Worm (Caenorhabditis elegans) whole organism, L4/young adult: ENCODE measurements around the gene str-171.

ENCODE experiments used
- W03F9.2 ChIP-seq: fragments of 150-350 bp; optimal IDR thresholded peaks from 2 replicates; lab custom pipeline; 2014; ENCODE audit warnings: missing biosample characterization, missing genetic modification characterization
- dao-5 ChIP-seq: sonication (generic microtip); optimal IDR thresholded peaks from 2 replicates; lab custom pipeline; 2016; ENCODE audit warnings: missing genotype, missing genetic modification characterization, moderate library complexity, missing compliant biosample characterization
- him-1 ChIP-seq: sonication (generic microtip); optimal IDR thresholded peaks from 2 replicates; lab custom pipeline; 2016; ENCODE audit warnings: missing genotype, missing genetic modification reagents, missing genetic modification characterization, missing compliant biosample characterization

Gene str-171

ce11 chrV:15132423-15132822, at the start of gene str-171:
Gene str-171, minus strand, starts transcription at chrV:15132523.
- TF ChIP-seq W03F9.2 (no peak), him-1 (tag; lab: Kevin White, UChicago) (no peak), dao-5 (tag; lab: Kevin White, UChicago) (no peak)

- TF ChIP-seq W03F9.2 (no peak), dao-5 (tag; lab: Kevin White, UChicago) (no peak), him-1 (tag; lab: Kevin White, UChicago) (no peak)
Observed at ce11 chrV:15181899-15182298, 49.6 kb upstream of the str-171 start.

- TF ChIP-seq W03F9.2 = no peak
- TF ChIP-seq him-1 (tag; lab: Kevin White, UChicago) = no peak
- TF ChIP-seq dao-5 (tag; lab: Kevin White, UChicago) = no peak
Observed at ce11 chrV:15179757-15180156, 47.4 kb upstream of the str-171 start, which contains the start of gene T09F5.10. Gene T09F5.10, plus strand, starts transcription at chrV:15180057.

- no peak for TF ChIP-seq dao-5 (tag; lab: Kevin White, UChicago)
- TF ChIP-seq him-1 (tag; lab: Kevin White, UChicago) = no peak
- no peak for TF ChIP-seq W03F9.2
Observed at ce11 chrV:15175459-15175858, 43.1 kb upstream of the str-171 start, which contains the start of gene clec-47. Gene clec-47, plus strand, starts transcription at chrV:15175759.

DNA sequence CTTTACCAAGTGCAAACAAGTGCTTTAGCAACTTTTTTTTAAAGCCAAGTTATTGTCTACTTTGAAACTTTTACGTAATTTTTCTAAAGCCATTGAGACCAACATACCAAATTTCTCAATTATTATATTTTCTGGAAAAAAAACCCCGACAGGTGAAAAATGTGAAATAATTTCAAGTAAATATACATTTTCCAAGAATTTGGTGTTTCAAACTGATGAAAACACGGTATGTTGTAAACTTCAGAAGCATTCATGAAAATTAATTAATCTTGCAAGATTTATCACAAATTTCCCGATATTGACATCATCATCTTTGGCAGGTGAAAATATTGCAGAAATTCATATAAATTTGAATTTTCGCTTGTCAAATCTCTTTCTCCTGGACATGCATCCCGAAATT, 30.4 kb upstream of the str-171 start, which contains the start of gene srz-11:
Gene srz-11, plus strand, starts transcription at position 386 of the 400 bp plus-strand sequence.
- no peak for TF ChIP-seq dao-5 (tag; lab: Kevin White, UChicago)
- TF ChIP-seq W03F9.2 = no peak
- TF ChIP-seq him-1 (tag; lab: Kevin White, UChicago) = no peak

- no peak for TF ChIP-seq dao-5 (tag; lab: Kevin White, UChicago)
- TF ChIP-seq him-1 (tag; lab: Kevin White, UChicago) = no peak
- TF ChIP-seq W03F9.2 = no peak
Observed at ce11 chrV:15158691-15159090, 26.4 kb upstream of the str-171 start, which contains the start of gene str-45. Gene str-45, plus strand, starts transcription at chrV:15158991.

- TF ChIP-seq him-1 (tag; lab: Kevin White, UChicago) = no peak
- TF ChIP-seq dao-5 (tag; lab: Kevin White, UChicago) = no peak
- TF ChIP-seq W03F9.2 = no peak
Observed at ce11 chrV:15156504-15156903, 24.2 kb upstream of the str-171 start.

- TF ChIP-seq him-1 (tag; lab: Kevin White, UChicago) (no peak), W03F9.2 (no peak), dao-5 (tag; lab: Kevin White, UChicago) (no peak)
Observed at ce11 chrV:15153277-15153676, 21.0 kb upstream of the str-171 start, which contains the start of gene srh-55. Gene srh-55, plus strand, starts transcription at chrV:15153577.

DNA sequence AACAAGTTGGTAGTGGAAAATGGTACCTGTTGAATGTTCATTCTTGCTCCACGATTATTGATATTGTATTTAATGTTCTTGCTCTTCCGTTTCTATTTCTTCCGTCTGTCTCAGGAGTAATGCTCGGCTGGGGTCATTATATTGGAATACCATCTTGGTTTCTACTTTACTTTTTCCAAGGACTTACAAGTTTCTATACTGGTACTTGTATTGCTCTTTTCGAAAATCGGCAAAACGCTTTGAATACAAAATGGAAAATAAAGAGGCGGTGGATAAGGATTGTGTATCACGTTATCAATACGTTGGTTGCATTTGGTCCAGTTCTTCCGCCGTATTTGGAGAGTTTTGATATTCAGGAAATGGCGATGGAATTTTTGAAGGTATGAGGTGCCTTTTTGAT, 19.7 kb upstream of the str-171 start:
- TF ChIP-seq him-1 (tag; lab: Kevin White, UChicago) (no peak), dao-5 (tag; lab: Kevin White, UChicago) (no peak), W03F9.2 (no peak)

DNA sequence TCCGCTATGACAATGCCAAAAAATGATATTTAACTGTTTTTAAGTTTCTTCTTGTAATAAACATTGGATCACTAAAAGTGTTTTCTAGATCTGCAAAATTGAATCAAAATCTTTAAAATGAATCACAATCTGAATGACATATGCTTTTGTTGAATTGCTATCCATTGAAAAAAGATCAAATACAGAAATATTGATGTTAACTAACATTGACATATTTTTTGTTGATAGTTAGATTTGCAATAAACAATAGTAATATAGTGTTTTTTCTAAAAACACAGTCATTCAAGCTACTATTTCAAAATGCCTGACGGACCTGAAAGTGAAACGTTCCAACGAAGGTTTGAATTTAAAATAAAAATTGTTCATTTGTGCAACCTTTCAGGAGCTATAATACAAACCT, 18.3 kb upstream of the str-171 start, which contains the start of gene T09F5.2:
Gene T09F5.2, plus strand, starts transcription at position 301 of the 400 bp plus-strand sequence.
- TF ChIP-seq dao-5 (tag; lab: Kevin White, UChicago) (no peak), him-1 (tag; lab: Kevin White, UChicago) (no peak), W03F9.2 (no peak)

DNA sequence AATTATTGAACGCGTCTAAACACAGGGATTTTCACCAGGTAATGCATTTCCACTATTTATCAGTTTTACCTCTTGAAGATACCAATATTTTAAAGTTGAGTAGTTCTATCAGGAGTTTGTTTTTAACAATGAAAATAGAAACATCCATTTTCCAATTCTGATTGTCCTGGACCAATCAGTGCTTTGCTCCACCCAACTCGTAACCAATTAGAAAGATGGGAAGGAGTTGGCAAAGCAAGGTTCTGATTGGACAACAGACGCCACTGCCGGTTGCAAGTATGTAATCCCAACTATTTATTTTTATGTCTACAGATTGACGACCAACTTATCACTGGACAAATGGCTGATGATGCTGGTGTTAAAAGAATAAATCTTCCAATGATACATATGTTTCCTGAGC, 17.9 kb upstream of the str-171 start:
- no peak for TF ChIP-seq dao-5 (tag; lab: Kevin White, UChicago)
- TF ChIP-seq him-1 (tag; lab: Kevin White, UChicago) = no peak
- TF ChIP-seq W03F9.2 = no peak

- TF ChIP-seq him-1 (tag; lab: Kevin White, UChicago) = no peak
- no peak for TF ChIP-seq W03F9.2
- TF ChIP-seq dao-5 (tag; lab: Kevin White, UChicago) = no peak
Observed at ce11 chrV:15148800-15149199, 16.5 kb upstream of the str-171 start, which contains the start of gene T09F5.1. Gene T09F5.1, plus strand, starts transcription at chrV:15149100.

- TF ChIP-seq W03F9.2 = no peak
- no peak for TF ChIP-seq him-1 (tag; lab: Kevin White, UChicago)
- no peak for TF ChIP-seq dao-5 (tag; lab: Kevin White, UChicago)
Observed at ce11 chrV:15147776-15148175, 15.5 kb upstream of the str-171 start, which contains the start of gene T09F5.20. Gene T09F5.20, minus strand, starts transcription at chrV:15147876.

DNA sequence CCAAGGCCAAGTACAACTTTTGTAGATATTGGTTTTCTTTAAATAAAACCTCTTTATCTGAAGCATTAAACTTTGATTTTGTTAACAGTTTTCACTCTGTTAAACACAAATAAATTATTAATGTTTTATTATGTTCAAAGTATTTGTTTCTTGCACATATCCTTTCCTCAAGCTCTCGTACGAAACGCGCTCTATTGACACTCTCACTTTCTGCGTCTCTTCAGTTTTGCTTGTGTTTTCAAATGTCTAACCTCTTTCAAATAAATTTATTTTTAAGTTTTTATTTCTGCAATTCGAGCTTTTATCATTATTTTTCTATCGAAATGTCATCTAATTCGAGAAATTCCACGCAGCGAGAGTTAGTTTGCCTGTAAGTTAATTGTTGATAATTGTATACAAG, 11.5 kb upstream of the str-171 start, which contains the start of gene K08F9.4:
Gene K08F9.4, plus strand, starts transcription at position 222 of the 400 bp plus-strand sequence.
- TF ChIP-seq W03F9.2 (peak; percentile 64), him-1 (tag; lab: Kevin White, UChicago) (no peak)

- no peak for TF ChIP-seq dao-5 (tag; lab: Kevin White, UChicago)
- TF ChIP-seq W03F9.2 = no peak
- no peak for TF ChIP-seq him-1 (tag; lab: Kevin White, UChicago)
Observed at ce11 chrV:15143285-15143684, 11.0 kb upstream of the str-171 start, which contains the start of gene K08F9.1. Gene K08F9.1, minus strand, starts transcription at chrV:15143385.
